Fruit fly (Drosophila melanogaster) whole organism, prepupa: ENCODE results near the gene Sgt.

Source experiments
- CG10631 ChIP-seq: fragments of 200-800 bp; sonication (Bioruptor generic); optimal IDR thresholded peaks from 2 replicates; lab custom pipeline; 2016; ENCODE audit warnings: missing biosample characterization, missing genetic modification characterization
- CG10669 ChIP-seq: fragments of 200-800 bp; sonication (Bioruptor generic); optimal IDR thresholded peaks from 3 replicates; lab custom pipeline; 2018; ENCODE audit warnings: missing biosample characterization, mild to moderate bottlenecking, missing genetic modification characterization, moderate library complexity
- CG11294 ChIP-seq: fragments of 200-800 bp; sonication (Bioruptor generic); IDR thresholded peaks from 2 replicates; pipeline ENCODE4 v1.3.6; 2022; ENCODE audit warnings: missing biosample characterization, missing genetic modification characterization
- CG11762 ChIP-seq: fragments of 200-800 bp; sonication (Bioruptor generic); optimal IDR thresholded peaks from 3 replicates; lab custom pipeline; 2016; ENCODE audit warnings: missing biosample characterization, missing genetic modification characterization; ENCODE audit not compliant: insufficient read depth
- CG15336 ChIP-seq: fragments of 200-800 bp; sonication (Bioruptor generic); IDR thresholded peaks from 2 replicates; pipeline ENCODE4 v1.3.6; 2022; ENCODE audit warnings: missing biosample characterization, missing genetic modification characterization
- CG16779 ChIP-seq: fragments of 200-800 bp; sonication (Bioruptor generic); optimal IDR thresholded peaks from 3 replicates; lab custom pipeline; 2017; ENCODE audit warnings: missing biosample characterization, mild to moderate bottlenecking, missing genetic modification characterization
- CG32006 ChIP-seq: fragments of 200-800 bp; sonication (Bioruptor generic); optimal IDR thresholded peaks from 3 replicates; lab custom pipeline; 2017; ENCODE audit warnings: missing biosample characterization, mild to moderate bottlenecking, missing genetic modification characterization
- CG3919 ChIP-seq: fragments of 200-800 bp; sonication (Bioruptor generic); optimal IDR thresholded peaks from 3 replicates; lab custom pipeline; 2016; ENCODE audit warnings: missing biosample characterization, missing genetic modification characterization
- CG4318 ChIP-seq: fragments of 200-800 bp; sonication (Bioruptor generic); optimal IDR thresholded peaks from 3 replicates; lab custom pipeline; 2017; ENCODE audit warnings: missing biosample characterization, mild to moderate bottlenecking, missing genetic modification characterization
- CG6808 ChIP-seq: fragments of 200-800 bp; sonication (Bioruptor generic); optimal IDR thresholded peaks from 3 replicates; lab custom pipeline; 2017; ENCODE audit warnings: missing biosample characterization, missing genetic modification characterization, mild to moderate bottlenecking, moderate library complexity, missing genetic modification reagents
- CG6854 ChIP-seq: fragments of 200-800 bp; sonication (Bioruptor generic); optimal IDR thresholded peaks from 2 replicates; lab custom pipeline; 2017; ENCODE audit warnings: missing biosample characterization, mild to moderate bottlenecking, missing genetic modification characterization
- CG7368 ChIP-seq: fragments of 200-800 bp; sonication (Bioruptor generic); optimal IDR thresholded peaks from 3 replicates; lab custom pipeline; 2016; ENCODE audit warnings: missing biosample characterization, missing genetic modification characterization
- CG8319 ChIP-seq: fragments of 200-800 bp; sonication (Bioruptor generic); optimal IDR thresholded peaks from 3 replicates; lab custom pipeline; 2016; ENCODE audit warnings: missing biosample characterization, missing genetic modification characterization
- CG8632 ChIP-seq: fragments of 200-800 bp; sonication (Bioruptor generic); optimal IDR thresholded peaks from 3 replicates; lab custom pipeline; 2016; ENCODE audit warnings: missing biosample characterization, missing genetic modification characterization
- CG9139 ChIP-seq: fragments of 200-800 bp; sonication (Bioruptor generic); optimal IDR thresholded peaks from 3 replicates; lab custom pipeline; 2017; ENCODE audit warnings: missing biosample characterization, mild to moderate bottlenecking, missing genetic modification characterization
- Eip93F ChIP-seq: fragments of 200-800 bp; sonication (Bioruptor generic); optimal IDR thresholded peaks from 2 replicates; lab custom pipeline; 2016; ENCODE audit warnings: missing biosample characterization, mild to moderate bottlenecking, missing genetic modification characterization
- Ets21C ChIP-seq: fragments of 200-800 bp; sonication (Bioruptor generic); optimal IDR thresholded peaks from 3 replicates; lab custom pipeline; 2016; ENCODE audit warnings: missing biosample characterization, missing genetic modification characterization
- Ets96B ChIP-seq: fragments of 200-800 bp; optimal IDR thresholded peaks from 2 replicates; lab custom pipeline; 2019; ENCODE audit warnings: missing biosample characterization, mild to moderate bottlenecking, missing genetic modification characterization, moderate library complexity
- Gug ChIP-seq: fragments of 200-800 bp; sonication (Bioruptor generic); IDR thresholded peaks from 2 replicates; pipeline ENCODE4 v1.3.6; 2022; ENCODE audit warnings: missing biosample characterization, missing genetic modification characterization
- Hr38 ChIP-seq: sonication (Bioruptor generic); optimal IDR thresholded peaks from 2 replicates; lab custom pipeline; 2016; ENCODE audit warnings: missing biosample characterization, missing genetic modification characterization
- Hr4 ChIP-seq: fragments of 200-800 bp; sonication (Bioruptor generic); optimal IDR thresholded peaks from 3 replicates; lab custom pipeline; 2016; ENCODE audit warnings: missing biosample characterization, missing genetic modification characterization
- Met ChIP-seq: fragments of 200-800 bp; sonication (Bioruptor generic); optimal IDR thresholded peaks from 3 replicates; lab custom pipeline; 2016; ENCODE audit warnings: missing biosample characterization, missing genetic modification characterization
- Sox102F ChIP-seq: fragments of 200-800 bp; sonication (Bioruptor generic); optimal IDR thresholded peaks from 2 replicates; lab custom pipeline; 2016; ENCODE audit warnings: missing biosample characterization, mild to moderate bottlenecking, missing genetic modification characterization
- Sox14 ChIP-seq: fragments of 200-800 bp; sonication (Bioruptor generic); optimal IDR thresholded peaks from 3 replicates; lab custom pipeline; 2016; ENCODE audit warnings: missing biosample characterization, missing genetic modification characterization
- achi ChIP-seq: fragments of 200-800 bp; sonication (Bioruptor generic); optimal IDR thresholded peaks from 3 replicates; lab custom pipeline; 2016; ENCODE audit warnings: missing biosample characterization, missing genetic modification characterization
- cyc ChIP-seq: fragments of 200-800 bp; sonication (Bioruptor generic); optimal IDR thresholded peaks from 3 replicates; lab custom pipeline; 2016; ENCODE audit warnings: missing biosample characterization, missing genetic modification characterization
- dsx ChIP-seq: fragments of 200-800 bp; optimal IDR thresholded peaks from 3 replicates; lab custom pipeline; 2019; ENCODE audit warnings: missing biosample characterization, mild to moderate bottlenecking, missing genetic modification characterization, moderate library complexity; ENCODE audit not compliant: poor library complexity, severe bottlenecking
- eg ChIP-seq: fragments of 200-800 bp; sonication (Bioruptor generic); IDR thresholded peaks from 3 replicates; pipeline ENCODE4 v1.3.6; 2022; ENCODE audit warnings: missing biosample characterization, missing genetic modification characterization
- esn ChIP-seq: fragments of 200-800 bp; sonication (Bioruptor generic); optimal IDR thresholded peaks from 2 replicates; lab custom pipeline; 2016; ENCODE audit warnings: missing biosample characterization, mild to moderate bottlenecking, missing genetic modification characterization, moderate library complexity
- fd59A ChIP-seq: fragments of 200-800 bp; sonication (Bioruptor generic); optimal IDR thresholded peaks from 2 replicates; lab custom pipeline; 2017; ENCODE audit warnings: missing biosample characterization, mild to moderate bottlenecking, missing genetic modification characterization, missing genetic modification reagents
- fd85E ChIP-seq: fragments of 200-800 bp; sonication (Bioruptor generic); optimal IDR thresholded peaks from 3 replicates; lab custom pipeline; 2016; ENCODE audit warnings: missing biosample characterization, missing genetic modification characterization
- fkh ChIP-seq: fragments of 200-800 bp; sonication (Bioruptor generic); optimal IDR thresholded peaks from 3 replicates; lab custom pipeline; 2017; ENCODE audit warnings: missing biosample characterization, mild to moderate bottlenecking, missing genetic modification characterization, moderate library complexity
- salr ChIP-seq, 2 experiments: fragments of 200-800 bp; sonication (Bioruptor generic); optimal IDR thresholded peaks; 3 replicates each; lab custom pipeline; 2016 to 2018; ENCODE audit warnings: missing biosample characterization in 2 of 2, missing genetic modification characterization in 2 of 2, mild to moderate bottlenecking in 1 of 2
- spab ChIP-seq: fragments of 200-800 bp; sonication (Bioruptor generic); optimal IDR thresholded peaks from 2 replicates; lab custom pipeline; 2017; ENCODE audit warnings: missing biosample characterization, mild to moderate bottlenecking, missing genetic modification characterization, missing genetic modification reagents
- ss ChIP-seq, 2 experiments: fragments of 200-800 bp; sonication (Bioruptor generic); optimal IDR thresholded peaks; 2 replicates in 1 of 2; 3 replicates in 1 of 2; lab custom pipeline; 2017 to 2018; ENCODE audit warnings: mild to moderate bottlenecking in 2 of 2, missing biosample characterization in 2 of 2, missing genetic modification characterization in 2 of 2, moderate library complexity in 1 of 2
- topi ChIP-seq: fragments of 200-800 bp; sonication (Bioruptor generic); optimal IDR thresholded peaks from 3 replicates; lab custom pipeline; 2016; ENCODE audit warnings: missing biosample characterization, missing genetic modification characterization
- vri ChIP-seq: fragments of 200-800 bp; sonication (Bioruptor generic); optimal IDR thresholded peaks from 3 replicates; lab custom pipeline; 2016; ENCODE audit warnings: missing biosample characterization, mild to moderate bottlenecking, missing genetic modification characterization

Gene Sgt

DNA sequence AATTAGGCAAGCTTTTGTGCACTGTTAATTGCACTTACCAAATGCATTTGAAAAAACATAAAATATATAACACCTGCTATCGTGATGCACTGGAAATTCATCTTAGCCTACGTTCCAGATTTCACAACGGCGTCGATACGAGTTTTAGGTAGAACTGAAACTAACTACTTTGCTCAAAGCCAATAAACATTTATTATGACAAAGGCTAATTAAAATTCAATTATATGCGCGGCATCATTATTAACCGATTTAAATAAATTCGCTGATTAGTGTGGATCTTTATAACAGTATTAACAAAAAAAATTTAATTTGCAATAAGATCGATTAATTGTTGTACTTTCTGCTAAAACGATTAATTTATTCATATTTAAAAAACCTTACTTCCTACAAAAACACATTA is 34.9 kb upstream of the Sgt start, which contains the start of gene CG33928:
TSS of gene CG33928 (minus strand) at position 101 of the 400 bp plus-strand sequence.
- TF ChIP-seq CG10669 (GFP tag; lab: Kevin White, UChicago) (no peak), CG4318 (GFP tag; lab: Kevin White, UChicago) (no peak), esn (no peak), CG6854 (no peak), fd85E (GFP tag; lab: Kevin White, UChicago) (no peak), CG7368 (GFP tag; lab: Kevin White, UChicago) (no peak), Hr4 (GFP tag; lab: Kevin White, UChicago) (no peak)

DNA sequence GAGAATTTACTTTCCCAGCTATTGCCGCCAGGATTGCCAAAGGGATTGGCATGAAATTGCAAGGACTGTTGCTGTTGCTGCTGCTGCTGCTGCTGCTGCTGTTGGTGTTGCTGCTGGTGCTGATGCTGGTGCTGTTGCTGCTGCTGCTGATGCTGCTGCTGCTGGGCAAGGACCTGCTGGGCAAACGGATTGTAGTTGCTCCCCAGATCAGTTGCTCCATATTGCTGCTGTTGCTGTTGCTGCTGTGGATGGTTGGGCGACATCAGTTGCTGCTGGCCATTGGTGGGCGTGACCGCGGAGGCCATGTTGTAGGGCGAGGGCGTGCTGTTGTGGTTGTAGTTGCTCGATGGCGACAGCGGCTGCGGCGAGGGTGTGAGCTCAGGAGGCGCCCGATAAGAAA is 33.8 kb upstream of the Sgt start:
- TF ChIP-seq CG8319 (GFP tag; lab: Kevin White, UChicago), result no peak
- TF ChIP-seq Hr38 (GFP tag; lab: Kevin White, UChicago), result no peak
- TF ChIP-seq dsx, result no peak
- TF ChIP-seq fkh, result no peak
- no peak for TF ChIP-seq CG16779 (tag; lab: Kevin White, UChicago)
- no peak for TF ChIP-seq fd59A (GFP tag; lab: Kevin White, UChicago)
- no peak for TF ChIP-seq eg (GFP tag; lab: Robert Waterston, UW)
- TF ChIP-seq Eip93F (GFP tag; lab: Kevin White, UChicago), result no peak
- TF ChIP-seq achi (GFP tag; lab: Kevin White, UChicago), result no peak
- TF ChIP-seq CG3919 (GFP tag; lab: Kevin White, UChicago), result no peak
- no peak for TF ChIP-seq Ets21C (GFP tag; lab: Kevin White, UChicago)

DNA sequence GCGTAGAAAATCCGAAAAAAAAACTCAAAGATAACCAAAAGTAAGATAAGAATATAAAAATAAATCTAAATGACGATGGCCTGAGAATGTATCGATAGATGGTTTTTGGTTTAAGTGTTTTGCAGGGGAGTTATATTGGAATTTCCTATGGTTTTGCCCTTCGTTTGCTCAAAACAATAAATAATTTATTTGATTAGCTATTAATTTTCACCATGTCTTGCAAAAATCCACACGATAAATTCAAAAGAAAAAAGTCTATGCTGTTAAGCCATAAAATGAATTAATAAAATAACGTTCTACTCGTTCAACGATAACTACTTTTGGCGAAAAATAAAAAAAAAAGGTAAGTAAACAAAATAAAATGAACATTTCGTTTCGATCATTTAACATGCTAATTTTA is 24.3 kb upstream of the Sgt start:
- TF ChIP-seq CG11762, result no peak
- TF ChIP-seq Hr38 (GFP tag; lab: Kevin White, UChicago), result no peak
- no peak for TF ChIP-seq topi (GFP tag; lab: Kevin White, UChicago)
- TF ChIP-seq CG11294 (GFP tag; lab: Robert Waterston, UW), result no peak
- no peak for TF ChIP-seq fd85E (GFP tag; lab: Kevin White, UChicago)
- no peak for TF ChIP-seq cyc (GFP tag; lab: Kevin White, UChicago)
- no peak for TF ChIP-seq Sox14 (GFP tag; lab: Kevin White, UChicago)
- no peak for TF ChIP-seq CG8632 (GFP tag; lab: Kevin White, UChicago)
- no peak for TF ChIP-seq ss (GFP tag; optimal IDR thresholded peaks at IDR 0.05; lab: Kevin White, UChicago)
- no peak for TF ChIP-seq CG10669 (GFP tag; lab: Kevin White, UChicago)
- no peak for TF ChIP-seq CG10631
- TF ChIP-seq CG6854, result no peak
- TF ChIP-seq CG6808 (GFP tag; lab: Kevin White, UChicago), result no peak
- no peak for TF ChIP-seq spab (GFP tag; lab: Kevin White, UChicago)

DNA sequence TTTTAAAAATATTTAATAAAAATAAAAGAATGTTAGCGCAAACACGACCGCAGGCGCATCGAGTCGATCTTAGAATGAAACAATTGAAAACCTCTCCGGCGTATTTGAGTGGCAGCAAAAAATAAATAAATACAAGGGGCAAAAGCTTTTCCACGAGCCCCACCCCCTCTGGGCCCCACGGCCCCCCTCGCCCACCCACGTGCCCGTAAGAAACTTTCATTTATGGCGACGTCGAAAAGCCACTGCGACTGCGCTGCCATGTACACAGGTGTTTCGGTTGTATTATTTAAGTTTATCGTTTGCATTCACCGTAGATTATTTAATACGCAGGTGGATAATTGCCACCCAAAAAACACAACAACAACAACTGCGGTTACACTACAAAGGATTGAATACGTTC is 23.0 kb upstream of the Sgt start:
- TF ChIP-seq topi (GFP tag; lab: Kevin White, UChicago) (no peak), CG9139 (GFP tag; lab: Kevin White, UChicago) (no peak), CG15336 (GFP tag; lab: Robert Waterston, UW) (0 out of 2 replicates have a peak, but pooled peaks have one; percentile 9), CG32006 (GFP tag; lab: Kevin White, UChicago) (no peak), vri (GFP tag; lab: Kevin White, UChicago) (peak; percentile 30), Met (no peak), CG10669 (GFP tag; lab: Kevin White, UChicago) (no peak), Ets21C (GFP tag; lab: Kevin White, UChicago) (no peak), CG3919 (GFP tag; lab: Kevin White, UChicago) (no peak), Ets96B (no peak), Eip93F (GFP tag; lab: Kevin White, UChicago) (no peak), Hr38 (GFP tag; lab: Kevin White, UChicago) (no peak), Sox102F (no peak), CG6808 (GFP tag; lab: Kevin White, UChicago) (no peak), Gug (GFP tag; lab: Robert Waterston, UW) (no peak), CG4318 (GFP tag; lab: Kevin White, UChicago) (no peak), CG6854 (no peak), fkh (peak; percentile 74), salr (GFP tag; optimal IDR thresholded peaks at IDR 0.05; lab: Kevin White, UChicago) (no peak), CG10631 (no peak)
